Fruit fly (Drosophila melanogaster) whole organism, wandering third instar larva: ENCODE results near the gene Hrs.

Experiments
- Abd-B ChIP-seq: fragments of >200 bp; optimal IDR thresholded peaks from 2 replicates; lab custom pipeline; 2017; ENCODE audit warnings: missing biosample characterization, missing genetic modification characterization
- CG32264 ChIP-seq: fragments of 200-800 bp; sonication (Bioruptor generic); optimal IDR thresholded peaks from 2 replicates; lab custom pipeline; 2016; ENCODE audit warnings: missing biosample characterization, missing genetic modification characterization
- CG9705 ChIP-seq: fragments of 200-800 bp; sonication (Bioruptor generic); optimal IDR thresholded peaks from 2 replicates; lab custom pipeline; 2018; ENCODE audit warnings: missing biosample characterization, mild to moderate bottlenecking, missing genetic modification characterization
- CrebA ChIP-seq: fragments of 200-800 bp; sonication (Bioruptor generic); optimal IDR thresholded peaks from 2 replicates; lab custom pipeline; 2016; ENCODE audit warnings: missing biosample characterization, mild to moderate bottlenecking, missing genetic modification characterization, borderline replicate concordance
- Dfd ChIP-seq: fragments of >200 bp; optimal IDR thresholded peaks from 2 replicates; lab custom pipeline; 2017; ENCODE audit warnings: missing biosample characterization, missing genetic modification characterization
- Dif ChIP-seq: fragments of 200-275, 200-300 bp; sonication (Bioruptor generic); optimal IDR thresholded peaks from 2 replicates; lab custom pipeline; 2018; ENCODE audit warnings: missing biosample characterization, missing genetic modification characterization; ENCODE audit not compliant: partially characterized antibody
- GATAd ChIP-seq: sonication (Bioruptor generic); optimal IDR thresholded peaks from 2 replicates; lab custom pipeline; 2016; ENCODE audit warnings: missing biosample characterization, missing genetic modification characterization
- HLH106 ChIP-seq: fragments of 200-800 bp; optimal IDR thresholded peaks from 3 replicates; lab custom pipeline; 2019; ENCODE audit warnings: missing biosample characterization, mild to moderate bottlenecking, missing genetic modification characterization, moderate library complexity
- Hnf4 ChIP-seq: fragments of 200-800 bp; sonication (Bioruptor generic); optimal IDR thresholded peaks from 2 replicates; lab custom pipeline; 2016; ENCODE audit warnings: missing biosample characterization, mild to moderate bottlenecking, missing genetic modification characterization
- Hr78 ChIP-seq: fragments of >200 bp; optimal IDR thresholded peaks from 2 replicates; lab custom pipeline; 2017; ENCODE audit warnings: missing biosample characterization, missing genetic modification characterization
- Hr83 ChIP-seq: fragments of 200-300 bp; sonication (Bioruptor generic); optimal IDR thresholded peaks from 2 replicates; lab custom pipeline; 2016; ENCODE audit warnings: missing biosample characterization, mild to moderate bottlenecking, missing genetic modification characterization, moderate library complexity; ENCODE audit not compliant: poor library complexity, severe bottlenecking
- Jra ChIP-seq: sonication (Bioruptor generic); optimal IDR thresholded peaks from 2 replicates; lab custom pipeline; 2016; ENCODE audit warnings: missing biosample characterization, missing genetic modification characterization
- Mio ChIP-seq: sonication (Bioruptor generic); optimal IDR thresholded peaks from 2 replicates; lab custom pipeline; 2016; ENCODE audit warnings: missing biosample characterization, missing genetic modification characterization
- Myc ChIP-seq: fragments of >200 bp; optimal IDR thresholded peaks from 2 replicates; lab custom pipeline; 2017
- N ChIP-seq: fragments of >200 bp; optimal IDR thresholded peaks from 2 replicates; lab custom pipeline; 2018; ENCODE audit warnings: missing biosample characterization, missing external identifiers, missing genetic modification characterization
- OdsH ChIP-seq: fragments of 200-800 bp; sonication (Bioruptor generic); optimal IDR thresholded peaks from 2 replicates; lab custom pipeline; 2016; ENCODE audit warnings: missing biosample characterization, mild to moderate bottlenecking, missing genetic modification characterization
- Rel ChIP-seq, 2 experiments: fragments of 200-800 bp; sonication (Bioruptor generic) in 1 of 2; optimal IDR thresholded peaks; 2 replicates in 1 of 2; 3 replicates in 1 of 2; lab custom pipeline; 2016 to 2019; ENCODE audit warnings: mild to moderate bottlenecking in 2 of 2, missing biosample characterization in 2 of 2, missing genetic modification characterization in 2 of 2, moderate library complexity in 1 of 2
- Sp1 ChIP-seq: fragments of 200-800 bp; sonication (Bioruptor generic); optimal IDR thresholded peaks from 3 replicates; lab custom pipeline; 2019; ENCODE audit warnings: missing biosample characterization, mild to moderate bottlenecking, missing genetic modification characterization, moderate library complexity
- Vsx2 ChIP-seq: fragments of 200-300, 225-300 bp; sonication (Bioruptor generic); optimal IDR thresholded peaks from 2 replicates; lab custom pipeline; 2018; ENCODE audit warnings: missing biosample characterization, missing genetic modification characterization; ENCODE audit not compliant: partially characterized antibody
- br ChIP-seq: fragments of 200-800 bp; sonication (Bioruptor generic); optimal IDR thresholded peaks from 2 replicates; lab custom pipeline; 2016; ENCODE audit warnings: missing biosample characterization, missing genetic modification characterization
- brk ChIP-seq: fragments of 200-800 bp; sonication (Bioruptor generic); optimal IDR thresholded peaks from 2 replicates; lab custom pipeline; 2016; ENCODE audit warnings: missing biosample characterization, mild to moderate bottlenecking, missing genetic modification characterization
- dl ChIP-seq, 2 experiments: fragments of 175-275, 200-275 bp in 1 of 2; fragments of 200-275 bp in 1 of 2; sonication (Bioruptor generic); optimal IDR thresholded peaks; lab custom pipeline; 2018; ENCODE audit warnings: mild to moderate bottlenecking in 2 of 2, missing biosample characterization in 2 of 2, missing genetic modification characterization in 2 of 2, moderate library complexity in 2 of 2; ENCODE audit not compliant: partially characterized antibody in 2 of 2, insufficient read depth in 1 of 2
- dmrt93B ChIP-seq: fragments of 200-800 bp; sonication (Bioruptor generic); optimal IDR thresholded peaks from 2 replicates; lab custom pipeline; 2018; ENCODE audit warnings: missing biosample characterization, mild to moderate bottlenecking, missing genetic modification characterization
- dsf ChIP-seq: sonication (Bioruptor generic); optimal IDR thresholded peaks from 2 replicates; lab custom pipeline; 2016; ENCODE audit warnings: missing biosample characterization, missing genetic modification characterization, borderline replicate concordance
- ey ChIP-seq: fragments of 200-800 bp; sonication (Bioruptor generic); optimal IDR thresholded peaks from 2 replicates; lab custom pipeline; 2016; ENCODE audit warnings: missing biosample characterization, missing genetic modification characterization
- foxo ChIP-seq, 2 experiments: fragments of 200-800 bp; sonication (Bioruptor generic); optimal IDR thresholded peaks; 2 replicates in 1 of 2; 3 replicates in 1 of 2; lab custom pipeline; 2016 to 2017; ENCODE audit warnings: missing biosample characterization in 2 of 2, missing genetic modification characterization in 2 of 2
- fru ChIP-seq: fragments of 200-800 bp; sonication (Bioruptor generic); optimal IDR thresholded peaks from 3 replicates; lab custom pipeline; 2016; ENCODE audit warnings: missing biosample characterization, mild to moderate bottlenecking, missing genetic modification characterization
- h ChIP-seq: fragments of 200-800 bp; sonication (Bioruptor generic); optimal IDR thresholded peaks from 3 replicates; lab custom pipeline; 2016; ENCODE audit warnings: missing biosample characterization, mild to moderate bottlenecking, missing genetic modification characterization
- jim ChIP-seq: fragments of 175-275, 200-325 bp; sonication (Bioruptor generic); optimal IDR thresholded peaks from 2 replicates; lab custom pipeline; 2016; ENCODE audit warnings: missing biosample characterization, mild to moderate bottlenecking, missing genetic modification characterization
- lola ChIP-seq: fragments of >200 bp; optimal IDR thresholded peaks from 2 replicates; lab custom pipeline; 2017; ENCODE audit warnings: missing biosample characterization, missing genetic modification characterization
- pan ChIP-seq: fragments of >200 bp; optimal IDR thresholded peaks from 2 replicates; lab custom pipeline; 2017
- psq ChIP-seq: fragments of 200-800 bp; sonication (Bioruptor generic); optimal IDR thresholded peaks from 3 replicates; lab custom pipeline; 2017; ENCODE audit warnings: missing biosample characterization, mild to moderate bottlenecking, missing genetic modification characterization, moderate library complexity
- rgr ChIP-seq: fragments of 200-800 bp; sonication (Bioruptor generic); optimal IDR thresholded peaks from 3 replicates; lab custom pipeline; 2016; ENCODE audit warnings: missing biosample characterization, mild to moderate bottlenecking, missing genetic modification characterization
- sage ChIP-seq: fragments of 200-800 bp; sonication (Bioruptor generic); optimal IDR thresholded peaks from 2 replicates; lab custom pipeline; 2016; ENCODE audit warnings: missing biosample characterization, mild to moderate bottlenecking, missing genetic modification characterization
- sv ChIP-seq: fragments of 200-800 bp; sonication (Bioruptor generic); optimal IDR thresholded peaks from 3 replicates; lab custom pipeline; 2016; ENCODE audit warnings: missing biosample characterization, missing genetic modification characterization
- tai ChIP-seq: sonication (Bioruptor generic); optimal IDR thresholded peaks from 2 replicates; lab custom pipeline; 2016; ENCODE audit warnings: missing biosample characterization, missing genetic modification characterization
- usp ChIP-seq: fragments of >200 bp; optimal IDR thresholded peaks from 2 replicates; lab custom pipeline; 2017; ENCODE audit warnings: missing biosample characterization, missing genetic modification characterization
- woc ChIP-seq: sonication (Bioruptor generic); optimal IDR thresholded peaks from 2 replicates; lab custom pipeline; 2016; ENCODE audit warnings: missing biosample characterization, mild to moderate bottlenecking, missing genetic modification characterization

Gene Hrs

DNA sequence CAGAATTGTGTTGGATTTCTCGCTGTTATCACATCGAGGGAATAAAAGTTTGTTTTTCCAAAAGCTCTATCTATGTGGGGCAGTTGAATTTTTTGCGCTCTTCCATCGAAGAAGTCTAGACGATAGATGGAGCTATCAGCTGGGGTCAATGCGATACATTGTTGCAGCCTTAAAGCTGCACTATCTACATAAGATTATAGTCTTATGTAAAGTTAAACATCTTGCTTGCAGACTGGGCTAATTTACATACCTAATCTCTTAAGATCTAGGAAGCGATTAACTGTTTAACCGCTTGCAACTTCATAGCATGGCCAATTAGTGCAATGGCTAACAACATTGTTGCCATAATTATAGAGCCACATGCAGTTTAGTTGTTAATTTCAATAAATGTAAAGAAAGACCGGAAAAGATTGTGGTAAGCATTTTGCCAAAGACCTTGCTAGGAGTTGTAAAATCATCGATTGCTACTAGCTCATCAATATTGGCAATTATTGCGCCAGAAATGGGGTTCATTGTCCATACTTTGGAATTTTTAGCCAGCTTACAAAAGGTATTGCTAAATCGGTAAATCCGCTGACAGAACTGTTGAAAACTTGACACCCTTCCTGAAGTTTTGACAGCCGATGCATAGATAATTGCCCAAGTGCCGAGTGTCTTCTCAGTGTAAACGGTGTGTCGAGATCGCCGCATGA, 7.5 kb upstream of the Hrs start:
- TF ChIP-seq Hr78 (no peak), Rel (GFP tag; optimal IDR thresholded peaks at IDR 0.05; lab: Kevin White, UChicago) (no peak), Rel (tag; optimal IDR thresholded peaks at IDR 0.05; lab: Kevin White, UChicago) (no peak), fru (GFP tag; lab: Kevin White, UChicago) (no peak)

DNA sequence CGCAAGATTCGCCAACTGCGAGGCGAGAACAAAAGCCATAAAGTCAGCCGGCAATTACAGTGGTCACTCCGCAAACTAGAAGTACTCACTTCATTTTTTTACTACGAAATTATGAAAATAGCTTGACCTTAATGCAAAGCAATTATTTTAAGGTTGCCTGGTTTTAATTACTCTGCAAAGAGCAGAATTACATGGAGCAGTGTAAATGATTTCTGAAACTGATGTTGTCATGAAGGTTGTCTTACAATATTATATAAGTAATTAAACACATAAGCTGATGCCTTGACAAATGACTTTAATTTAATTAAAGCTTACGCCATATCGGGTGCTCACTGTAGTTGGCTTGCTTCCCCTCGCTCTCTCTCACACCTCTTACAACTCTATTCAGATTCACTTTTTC, 5.6 kb upstream of the Hrs start:
- TF ChIP-seq Myc (lab: Kevin White, UChicago) (no peak), dl (GFP tag; optimal IDR thresholded peaks at IDR 0.05; lab: Kevin White, UChicago; ENCODE audit: insufficient read depth in 1 of 2, partially characterized antibody in 2 of 2) (no peak), psq (peak; percentile 47), tai (GFP tag; lab: Kevin White, UChicago) (no peak), GATAd (GFP tag; lab: Kevin White, UChicago) (no peak), fru (GFP tag; lab: Kevin White, UChicago) (peak; percentile 57), h (GFP tag; lab: Kevin White, UChicago) (peak; percentile 77), sv (GFP tag; lab: Kevin White, UChicago) (peak; percentile 1), Sp1 (peak; percentile 23), Jra (GFP tag; lab: Kevin White, UChicago) (peak; percentile 2), Abd-B (GFP tag; lab: Kevin White, UChicago) (no peak), br (GFP tag; lab: Kevin White, UChicago) (peak; percentile 45), Dfd (no peak), HLH106 (tag; lab: Kevin White, UChicago) (peak; percentile 63), Hr83 (GFP tag; lab: Kevin White, UChicago) (no peak), N (no peak), rgr (peak; percentile 61), Vsx2 (no peak), Mio (no peak), Dif (GFP tag; lab: Kevin White, UChicago) (no peak), lola (GFP tag; lab: Kevin White, UChicago) (no peak), Rel (GFP tag; optimal IDR thresholded peaks at IDR 0.05; lab: Kevin White, UChicago) (no peak), Rel (tag; optimal IDR thresholded peaks at IDR 0.05; lab: Kevin White, UChicago) (no peak), CG9705 (GFP tag; lab: Kevin White, UChicago) (no peak), brk (GFP tag; lab: Kevin White, UChicago) (no peak), pan (lab: Kevin White, UChicago) (no peak), CG32264 (GFP tag; lab: Kevin White, UChicago) (no peak), Hnf4 (GFP tag; lab: Kevin White, UChicago) (peak; percentile 9), CrebA (GFP tag; lab: Kevin White, UChicago) (no peak), jim (GFP tag; lab: Kevin White, UChicago) (no peak), usp (GFP tag; lab: Kevin White, UChicago) (no peak), OdsH (GFP tag; lab: Kevin White, UChicago) (peak; percentile 66), Hr78 (no peak), ey (GFP tag; lab: Kevin White, UChicago) (peak; percentile 69), dsf (GFP tag; lab: Kevin White, UChicago) (no peak), woc (GFP tag; lab: Kevin White, UChicago) (peak; percentile 53), foxo (GFP tag; optimal IDR thresholded peaks at IDR 0.05; lab: Kevin White, UChicago) (peak in 1 of 2 experiments; percentile 59), sage (no peak), dmrt93B (peak; percentile 49)

DNA sequence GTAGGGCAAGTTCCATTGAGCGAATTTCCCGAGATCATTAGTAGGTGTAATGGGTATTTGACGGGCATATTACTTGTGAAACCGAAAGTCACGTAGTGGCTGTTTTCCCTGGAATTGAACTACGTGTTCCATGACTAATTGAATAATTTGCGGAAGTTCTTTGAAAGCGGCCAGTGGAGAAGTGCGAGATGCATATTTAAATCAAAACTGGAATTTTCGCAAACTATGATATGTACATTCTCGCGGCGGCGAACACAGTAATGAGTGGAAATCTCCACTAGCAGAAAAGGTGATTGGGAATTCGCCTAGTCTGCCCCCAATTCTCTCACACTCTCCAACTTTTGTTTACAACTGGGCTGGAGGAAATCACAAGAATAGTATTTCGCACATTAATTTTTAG, 4.8 kb upstream of the Hrs start:
- TF ChIP-seq dl (GFP tag; optimal IDR thresholded peaks at IDR 0.05; lab: Kevin White, UChicago; ENCODE audit: insufficient read depth in 1 of 2, partially characterized antibody in 2 of 2) (no peak), Sp1 (no peak), tai (GFP tag; lab: Kevin White, UChicago) (no peak), fru (GFP tag; lab: Kevin White, UChicago) (no peak), Abd-B (GFP tag; lab: Kevin White, UChicago) (no peak), HLH106 (tag; lab: Kevin White, UChicago) (no peak), sv (GFP tag; lab: Kevin White, UChicago) (no peak), N (no peak), Dif (GFP tag; lab: Kevin White, UChicago) (no peak), Hnf4 (GFP tag; lab: Kevin White, UChicago) (no peak), usp (GFP tag; lab: Kevin White, UChicago) (no peak), Dfd (no peak)
